Worm (Caenorhabditis elegans): Measurements from ENCODE around the gene C01B10.7.

C01B10.7 gene

ce11 chrIV:6648625-6649024 lies 10.3 kb downstream of the C01B10.7 start:
- TF ChIP-seq efl-1 (GFP tag; optimal IDR thresholded peaks at IDR 0.05) (no peak), hmg-1.2 (GFP tag; IDR thresholded peaks at IDR 0.05) (peak; percentile 77)

- TF ChIP-seq F39B2.1 (GFP tag; IDR thresholded peaks at IDR 0.05) (no peak), nfyb-1 (GFP tag; IDR thresholded peaks at IDR 0.05) (no peak), attf-6 (GFP tag; IDR thresholded peaks at IDR 0.05) (no peak), attf-5 (GFP tag; optimal IDR thresholded peaks at IDR 0.05) (no peak), T26A5.8 (tag; optimal IDR thresholded peaks at IDR 0.05) (no peak), ztf-26 (tag; optimal IDR thresholded peaks at IDR 0.05) (no peak), F57A8.1 (GFP tag; optimal IDR thresholded peaks at IDR 0.05) (no peak), let-526 (GFP tag; IDR thresholded peaks at IDR 0.05) (no peak), cebp-1 (GFP tag; IDR thresholded peaks at IDR 0.05) (no peak), cebp-1 (tag; optimal IDR thresholded peaks at IDR 0.05) (no peak)
Measured at ce11 chrIV:6652479-6653022, 14.2 kb downstream of the C01B10.7 start.

ce11 chrIV:6653663-6654201 lies 15.4 kb downstream of the C01B10.7 start:
- TF ChIP-seq lin-54 (GFP tag; optimal IDR thresholded peaks at IDR 0.05) (no peak), nfya-2 (GFP tag; IDR thresholded peaks at IDR 0.05) (no peak)

ce11 chrIV:6655747-6656146 lies 17.4 kb downstream of the C01B10.7 start:
- TF ChIP-seq unc-130 (GFP tag; optimal IDR thresholded peaks at IDR 0.05), result no peak
- TF ChIP-seq aptf-3 (GFP tag; IDR thresholded peaks at IDR 0.05), result no peak
- TF ChIP-seq aptf-2 (GFP tag; conservative IDR thresholded peaks at IDR 0.05), result no peak
- no peak for TF ChIP-seq pha-4 (tag; optimal IDR thresholded peaks at IDR 0.05)
- TF ChIP-seq B0336.3 (GFP tag; IDR thresholded peaks at IDR 0.05), result no peak
- TF ChIP-seq Y53F4B.3 (GFP tag; IDR thresholded peaks at IDR 0.05), result no peak
- no peak for TF ChIP-seq ceh-91 (GFP tag; IDR thresholded peaks at IDR 0.05)
- no peak for TF ChIP-seq dox-1 (GFP tag; IDR thresholded peaks at IDR 0.05)
- no peak for TF ChIP-seq hmg-1.2 (GFP tag; IDR thresholded peaks at IDR 0.05)
- no peak for TF ChIP-seq zfh-2 (GFP tag; conservative IDR thresholded peaks at IDR 0.05)
- TF ChIP-seq ets-4 (GFP tag; optimal IDR thresholded peaks at IDR 0.05), result no peak
- no peak for TF ChIP-seq him-1 (tag; optimal IDR thresholded peaks at IDR 0.05)

- TF ChIP-seq hrde-1 (tag; optimal IDR thresholded peaks at IDR 0.05; ENCODE audit: borderline replicate concordance) (no peak), snpc-4 (GFP tag; optimal IDR thresholded peaks at IDR 0.05) (no peak), snpc-4 (tag; optimal IDR thresholded peaks at IDR 0.05) (no peak)
Measured at ce11 chrIV:6657519-6658031, 19.2 kb downstream of the C01B10.7 start, which contains the start of gene C01B10.11. C01B10.11 (plus strand) TSS chrIV:6657981.

- TF ChIP-seq snpc-1.3 (tag; optimal IDR thresholded peaks at IDR 0.05; ENCODE audit: insufficient read depth) (peak; percentile 90), D2030.7 (GFP tag; IDR thresholded peaks at IDR 0.05) (peak; percentile 94), die-1 (tag; optimal IDR thresholded peaks at IDR 0.05) (no peak), xnd-1 (tag; optimal IDR thresholded peaks at IDR 0.05) (peak; percentile 43), ztf-18 (tag; optimal IDR thresholded peaks at IDR 0.05) (peak; percentile 90), F33H1.4 (GFP tag; IDR thresholded peaks at IDR 0.05) (peak; percentile 59; the same call in 1 of the 2 replicates), lin-54 (GFP tag; optimal IDR thresholded peaks at IDR 0.05) (peak; percentile 57), dpl-1 (GFP tag; optimal IDR thresholded peaks at IDR 0.05) (peak; percentile 13), unc-62 (GFP tag; optimal IDR thresholded peaks at IDR 0.05) (no peak), ceh-27 (GFP tag; optimal IDR thresholded peaks at IDR 0.05) (no peak), hrde-1 (tag; optimal IDR thresholded peaks at IDR 0.05; ENCODE audit: borderline replicate concordance) (peak; percentile 44), ceh-79 (tag; optimal IDR thresholded peaks at IDR 0.05) (no peak), rec-8 (tag; optimal IDR thresholded peaks at IDR 0.05) (no peak), let-607 (tag; optimal IDR thresholded peaks at IDR 0.05) (no peak)
Measured at ce11 chrIV:6664336-6664735, 26.0 kb downstream of the C01B10.7 start.
